Worm (Caenorhabditis elegans) whole organism, L4 larva: ENCODE data around the gene fipr-1.

Source experiments
- ZK546.5 ChIP-seq, 2 experiments: sonication (generic microtip); optimal IDR thresholded peaks; 2 replicates each; lab custom pipeline; 2017; ENCODE audit warnings: missing biosample characterization in 2 of 2, missing genetic modification characterization in 2 of 2
- daf-16 ChIP-seq, 3 experiments: sonication (generic microtip); optimal IDR thresholded peaks; 2 replicates each; lab custom pipeline; 2016 to 2017; ENCODE audit warnings: missing genetic modification characterization in 3 of 3, missing genetic modification reagents in 3 of 3, mild to moderate bottlenecking in 2 of 3, missing compliant biosample characterization in 2 of 3, missing biosample characterization in 1 of 3, moderate library complexity in 1 of 3
- fkh-10 ChIP-seq: fragments of 150-350 bp; optimal IDR thresholded peaks from 2 replicates; lab custom pipeline; 2014; ENCODE audit warnings: missing biosample characterization, missing genetic modification reagents, missing genetic modification characterization
- fos-1 ChIP-seq: fragments of 150-350 bp; optimal IDR thresholded peaks from 2 replicates; lab custom pipeline; 2014; ENCODE audit warnings: missing biosample characterization, missing genetic modification characterization
- jun-1 ChIP-seq: fragments of 150-350 bp; optimal IDR thresholded peaks from 2 replicates; lab custom pipeline; 2014; ENCODE audit warnings: missing biosample characterization, missing genetic modification reagents, missing genetic modification characterization
- lin-39 ChIP-seq: fragments of 150-350 bp; optimal IDR thresholded peaks from 2 replicates; lab custom pipeline; 2014; ENCODE audit warnings: missing biosample characterization, missing genetic modification reagents, missing genetic modification characterization
- nhr-11 ChIP-seq: fragments of 150-350 bp; optimal IDR thresholded peaks from 2 replicates; lab custom pipeline; 2014; ENCODE audit warnings: missing biosample characterization, missing genetic modification characterization
- nhr-237 ChIP-seq: sonication (generic microtip); optimal IDR thresholded peaks from 2 replicates; lab custom pipeline; 2017; ENCODE audit warnings: missing biosample characterization, missing genetic modification characterization
- nhr-76 ChIP-seq: fragments of 150-350 bp; optimal IDR thresholded peaks from 2 replicates; lab custom pipeline; 2014; ENCODE audit warnings: missing biosample characterization, missing genetic modification characterization
- rbr-2 ChIP-seq: sonication (generic microtip); optimal IDR thresholded peaks from 2 replicates; lab custom pipeline; 2016; ENCODE audit warnings: missing genotype, missing genetic modification characterization, missing compliant biosample characterization
- sdz-12 ChIP-seq: fragments of 200-800 bp; sonication (Bioruptor generic); optimal IDR thresholded peaks from 2 replicates; lab custom pipeline; 2018; ENCODE audit warnings: mild to moderate bottlenecking, missing genetic modification characterization, missing compliant biosample characterization
- tra-1 ChIP-seq: fragments of 200-800 bp; sonication (Bioruptor generic); IDR thresholded peaks from 2 replicates; pipeline ENCODE4 v1.3.6; 2022; ENCODE audit warnings: missing genetic modification reagents, missing genetic modification characterization, missing compliant biosample characterization
- zag-1 ChIP-seq: fragments of 150-350 bp; optimal IDR thresholded peaks from 2 replicates; lab custom pipeline; 2014; ENCODE audit warnings: missing biosample characterization, missing genetic modification characterization

- TF ChIP-seq nhr-11 (tag; lab: Kevin White, UChicago) (no peak), daf-16 (GFP tag; optimal IDR thresholded peaks at IDR 0.05; lab: Kevin White, UChicago) (no peak), daf-16 (tag; optimal IDR thresholded peaks at IDR 0.05; lab: Kevin White, UChicago) (no peak), lin-39 (tag; lab: Kevin White, UChicago) (no peak), rbr-2 (tag; lab: Kevin White, UChicago) (no peak), zag-1 (tag; lab: Kevin White, UChicago) (no peak), nhr-76 (tag; lab: Kevin White, UChicago) (no peak), tra-1 (GFP tag; lab: Robert Waterston, UW) (no peak), nhr-237 (tag; lab: Kevin White, UChicago) (no peak), fkh-10 (GFP tag; lab: Kevin White, UChicago) (peak; percentile 50), sdz-12 (no peak), fos-1 (tag; lab: Kevin White, UChicago) (no peak), jun-1 (tag; lab: Kevin White, UChicago) (no peak), ZK546.5 (tag; optimal IDR thresholded peaks at IDR 0.05; lab: Kevin White, UChicago) (no peak)
Observed at ce11 chrV:12314413-12314812, 47.1 kb downstream of the fipr-1 start.
